Worm (Caenorhabditis elegans): Measurements from ENCODE around the gene F26D2.3.

DNA sequence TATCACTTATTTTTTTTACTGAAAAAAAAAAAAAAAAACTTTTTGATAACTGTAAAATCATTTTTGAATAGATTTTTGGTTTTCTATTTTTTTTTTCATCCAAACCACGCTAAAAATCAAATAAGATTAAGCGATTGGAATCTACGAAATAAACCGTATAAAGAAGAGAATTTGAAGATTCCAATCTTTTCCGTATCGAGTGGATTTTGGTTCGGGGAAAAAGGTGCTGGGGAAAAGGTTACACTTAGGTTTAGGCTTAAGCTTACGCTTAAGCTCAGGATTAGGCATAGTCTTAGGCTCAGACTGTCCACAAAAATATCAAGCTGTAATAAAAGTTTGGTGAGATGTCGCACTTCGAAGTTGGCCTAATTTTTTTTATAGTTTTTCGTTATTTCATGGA lies 12.0 kb upstream of the F26D2.3 start, which contains the start of gene F13A7.12:
- TF ChIP-seq him-1 (tag; optimal IDR thresholded peaks at IDR 0.05) (no peak), W03F9.2 (tag; optimal IDR thresholded peaks at IDR 0.05) (no peak), dao-5 (tag; optimal IDR thresholded peaks at IDR 0.05) (no peak)
